Fruit fly (Drosophila melanogaster): Measurements from ENCODE around the gene cry.

cry gene

dm6 chr3R:19187717-19188149, 24.2 kb upstream of the cry start (continued):
- peak; percentile 79 for TF ChIP-seq CG10631 (GFP tag; optimal IDR thresholded peaks at IDR 0.05)
- TF ChIP-seq Eip93F (GFP tag; optimal IDR thresholded peaks at IDR 0.05): no peak
- peak; percentile 77 for TF ChIP-seq cyc (GFP tag; optimal IDR thresholded peaks at IDR 0.05)
- TF ChIP-seq fkh (GFP tag; optimal IDR thresholded peaks at IDR 0.05): no peak
- peak; percentile 80 for TF ChIP-seq CG4318 (GFP tag; optimal IDR thresholded peaks at IDR 0.05)
- TF ChIP-seq Ets21C (GFP tag; optimal IDR thresholded peaks at IDR 0.05): peak; percentile 64
- peak; percentile 91 for TF ChIP-seq esn (GFP tag; optimal IDR thresholded peaks at IDR 0.05)
- peak; percentile 77 for TF ChIP-seq CG6276 (GFP tag; optimal IDR thresholded peaks at IDR 0.05)
- peak; percentile 76 for TF ChIP-seq CG8632 (GFP tag; optimal IDR thresholded peaks at IDR 0.05)
- peak; percentile 88 for TF ChIP-seq Hr4 (GFP tag; optimal IDR thresholded peaks at IDR 0.05)
- TF ChIP-seq CG31627 (GFP tag; optimal IDR thresholded peaks at IDR 0.05): peak; percentile 88
- TF ChIP-seq Eip75B (GFP tag; optimal IDR thresholded peaks at IDR 0.05): peak; percentile 72
- peak; percentile 83 for TF ChIP-seq OdsH (GFP tag; optimal IDR thresholded peaks at IDR 0.05)
- peak; percentile 63 for TF ChIP-seq CG8319 (GFP tag; optimal IDR thresholded peaks at IDR 0.05)
- TF ChIP-seq CG7368 (GFP tag; optimal IDR thresholded peaks at IDR 0.05): peak; percentile 73
- TF ChIP-seq net (GFP tag; optimal IDR thresholded peaks at IDR 0.05): peak; percentile 84
- peak; percentile 49 for TF ChIP-seq dsx (GFP tag; optimal IDR thresholded peaks at IDR 0.05; ENCODE audit: poor library complexity, severe bottlenecking)
- no peak for TF ChIP-seq Hr38 (GFP tag; optimal IDR thresholded peaks at IDR 0.05)
- TF ChIP-seq CG34406 (GFP tag; optimal IDR thresholded peaks at IDR 0.05): peak; percentile 80
- peak; percentile 84 for TF ChIP-seq CG6808 (GFP tag; optimal IDR thresholded peaks at IDR 0.05)

- TF ChIP-seq eg (GFP tag; IDR thresholded peaks at IDR 0.05): no peak
- no peak for TF ChIP-seq CG11902 (GFP tag; optimal IDR thresholded peaks at IDR 0.05)
- TF ChIP-seq CG7368 (GFP tag; optimal IDR thresholded peaks at IDR 0.05): no peak
- no peak for TF ChIP-seq Ets21C (GFP tag; optimal IDR thresholded peaks at IDR 0.05)
- TF ChIP-seq CG11294 (GFP tag; IDR thresholded peaks at IDR 0.05): no peak
- TF ChIP-seq Eip75B (GFP tag; optimal IDR thresholded peaks at IDR 0.05): no peak
- no peak for TF ChIP-seq Blimp-1 (GFP tag; optimal IDR thresholded peaks at IDR 0.05)
- TF ChIP-seq CG3032 (tag; optimal IDR thresholded peaks at IDR 0.05): no peak
- no peak for TF ChIP-seq Sox102F (GFP tag; optimal IDR thresholded peaks at IDR 0.05)
- no peak for TF ChIP-seq CG10669 (GFP tag; optimal IDR thresholded peaks at IDR 0.05)
- TF ChIP-seq dac (GFP tag; optimal IDR thresholded peaks at IDR 0.05): no peak
- no peak for TF ChIP-seq CG32006 (GFP tag; optimal IDR thresholded peaks at IDR 0.05)
- no peak for TF ChIP-seq Lpt (GFP tag; optimal IDR thresholded peaks at IDR 0.05)
- TF ChIP-seq Sox15 (GFP tag; optimal IDR thresholded peaks at IDR 0.05): no peak
- no peak for TF ChIP-seq Ets96B (tag; optimal IDR thresholded peaks at IDR 0.05)
- TF ChIP-seq CG31627 (GFP tag; optimal IDR thresholded peaks at IDR 0.05): no peak
Observed at dm6 chr3R:19190020-19190419, 21.9 kb upstream of the cry start.

dm6 chr3R:19212545-19213176, 707 bp downstream of the cry start:
- TF ChIP-seq CG10669 (GFP tag; optimal IDR thresholded peaks at IDR 0.05) (no peak), spab (GFP tag; optimal IDR thresholded peaks at IDR 0.05) (no peak), Eip78C (GFP tag) (no peak), CG31627 (GFP tag; optimal IDR thresholded peaks at IDR 0.05) (no peak), CG4318 (GFP tag; optimal IDR thresholded peaks at IDR 0.05) (no peak), vri (GFP tag; optimal IDR thresholded peaks at IDR 0.05) (peak; percentile 4)

dm6 chr3R:19221350-19221749, 9.4 kb downstream of the cry start:
- TF ChIP-seq Smox (GFP tag; optimal IDR thresholded peaks at IDR 0.05): no peak
- TF ChIP-seq CG3032 (tag; optimal IDR thresholded peaks at IDR 0.05): no peak
- no peak for TF ChIP-seq Blimp-1 (GFP tag; optimal IDR thresholded peaks at IDR 0.05)
- TF ChIP-seq vri (GFP tag; optimal IDR thresholded peaks at IDR 0.05): no peak
- TF ChIP-seq CG11762 (GFP tag; optimal IDR thresholded peaks at IDR 0.05; ENCODE audit: insufficient read depth): no peak
- TF ChIP-seq Sox14 (GFP tag; optimal IDR thresholded peaks at IDR 0.05): no peak
- TF ChIP-seq CG7368 (GFP tag; optimal IDR thresholded peaks at IDR 0.05): no peak
- TF ChIP-seq achi (GFP tag; optimal IDR thresholded peaks at IDR 0.05): no peak
- no peak for TF ChIP-seq spab (GFP tag; optimal IDR thresholded peaks at IDR 0.05)
- no peak for TF ChIP-seq Sox15 (GFP tag; optimal IDR thresholded peaks at IDR 0.05)
- TF ChIP-seq CG16779 (tag; optimal IDR thresholded peaks at IDR 0.05): no peak
- no peak for TF ChIP-seq net (GFP tag; optimal IDR thresholded peaks at IDR 0.05)

Measured in whole organism, prepupa.